Fruit fly (Drosophila melanogaster) Kc167 (cell line): ENCODE measurements around the gene CG15514.

ENCODE experiments used
- Myc ChIP-seq: fragments of >200 bp; optimal IDR thresholded peaks from 2 replicates; lab custom pipeline; 2017; ENCODE audit warnings: missing external identifiers
- Sin3A ChIP-seq: fragments of >200 bp; optimal IDR thresholded peaks from 2 replicates; lab custom pipeline; 2018; ENCODE audit warnings: missing external identifiers
- h ChIP-seq: fragments of >200 bp; optimal IDR thresholded peaks from 3 replicates; lab custom pipeline; 2018; ENCODE audit warnings: missing external identifiers
- insv ChIP-seq: fragments of >200 bp; optimal IDR thresholded peaks from 3 replicates; lab custom pipeline; 2018; ENCODE audit warnings: missing external identifiers
- psq ChIP-seq: fragments of >200 bp; optimal IDR thresholded peaks from 2 replicates; lab custom pipeline; 2017; ENCODE audit warnings: missing external identifiers
- ttk ChIP-seq: sonication (Bioruptor generic); optimal IDR thresholded peaks from 2 replicates; lab custom pipeline; 2017; ENCODE audit warnings: missing external identifiers

The CG15514 gene

DNA sequence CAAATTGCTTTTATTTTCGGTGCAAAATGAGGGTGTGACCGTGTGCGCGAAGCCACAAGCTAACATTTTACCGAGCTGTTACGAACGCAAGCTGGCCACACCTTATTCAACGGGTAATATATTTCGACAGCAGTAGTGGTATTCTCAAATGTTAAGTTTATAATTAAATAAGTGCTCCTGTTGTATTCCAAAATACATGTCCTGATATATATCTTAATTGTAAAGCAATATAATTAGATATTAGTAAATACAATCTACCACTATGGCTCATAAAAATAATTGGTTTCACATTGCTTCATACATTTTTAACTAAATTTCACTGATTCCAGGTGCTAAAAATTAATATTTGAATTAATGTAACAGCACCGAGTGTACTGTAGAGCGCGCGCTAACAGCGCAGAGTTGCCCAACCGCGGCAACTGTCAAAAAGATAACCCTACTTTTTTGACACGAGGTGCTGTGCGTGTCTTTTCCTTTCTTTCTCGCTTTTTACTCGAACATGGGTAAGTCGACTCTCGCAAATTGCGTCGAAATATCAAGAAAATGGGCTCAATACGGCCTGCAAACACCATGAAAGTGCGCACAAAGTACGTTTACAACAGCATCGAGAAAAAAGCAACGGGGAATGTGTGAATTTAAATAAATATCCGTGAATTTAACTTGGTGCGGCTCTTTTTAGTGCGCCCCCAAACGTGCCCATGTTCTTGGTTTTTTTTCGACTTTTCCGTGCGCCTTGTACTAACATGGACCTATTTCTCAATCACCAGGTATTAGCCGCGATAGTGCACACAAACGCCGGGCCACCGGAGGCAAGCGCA is at the start of gene CG15514, which contains the start of gene RpS8:
Gene CG15514 (minus strand): TSS at position 63 of the 818 bp plus-strand sequence.
Gene RpS8 (plus strand): TSS at position 151 of the 818 bp plus-strand sequence.
- TF ChIP-seq ttk (lab: Kevin White, UChicago) (no peak), psq (lab: Kevin White, UChicago) (no peak), Sin3A (lab: Kevin White, UChicago) (no peak), insv (lab: Kevin White, UChicago) (no peak), Myc (lab: Kevin White, UChicago) (no peak), h (lab: Kevin White, UChicago) (no peak)

DNA sequence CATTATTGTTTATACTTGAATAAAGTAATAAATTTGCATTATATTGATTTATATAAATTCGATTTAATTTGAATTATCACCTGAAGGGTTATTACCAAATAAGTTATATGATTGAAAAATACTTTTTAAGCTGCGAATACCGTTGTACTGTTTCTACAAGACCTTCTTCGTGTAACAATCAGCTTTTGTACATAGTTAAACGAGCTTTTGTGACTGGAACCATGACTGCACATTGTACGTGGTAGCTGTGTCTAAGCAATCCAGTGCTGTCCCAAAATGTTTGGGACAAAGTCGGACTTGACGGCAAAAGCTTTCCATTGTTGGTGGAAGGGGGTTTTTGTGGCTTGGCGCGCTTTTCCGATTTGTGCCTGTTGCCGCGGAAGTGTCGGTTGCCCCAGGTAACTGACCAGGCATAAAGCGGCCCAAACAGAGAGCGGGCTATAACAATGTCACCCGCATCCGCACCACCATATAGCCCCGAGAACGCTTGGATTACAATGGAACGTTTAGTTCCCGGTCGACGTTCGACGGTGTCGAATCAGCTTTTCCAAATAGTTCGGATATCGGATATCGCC is 46.4 kb upstream of the CG15514 start, which contains the start of gene CG31036:
Gene CG31036 (plus strand): TSS at position 507 of the 575 bp plus-strand sequence.
- no peak for TF ChIP-seq h (lab: Kevin White, UChicago)
- TF ChIP-seq Myc (lab: Kevin White, UChicago): no peak
- TF ChIP-seq psq (lab: Kevin White, UChicago): no peak
- no peak for TF ChIP-seq ttk (lab: Kevin White, UChicago)
- TF ChIP-seq Sin3A (lab: Kevin White, UChicago): no peak
- TF ChIP-seq insv (lab: Kevin White, UChicago): no peak

DNA sequence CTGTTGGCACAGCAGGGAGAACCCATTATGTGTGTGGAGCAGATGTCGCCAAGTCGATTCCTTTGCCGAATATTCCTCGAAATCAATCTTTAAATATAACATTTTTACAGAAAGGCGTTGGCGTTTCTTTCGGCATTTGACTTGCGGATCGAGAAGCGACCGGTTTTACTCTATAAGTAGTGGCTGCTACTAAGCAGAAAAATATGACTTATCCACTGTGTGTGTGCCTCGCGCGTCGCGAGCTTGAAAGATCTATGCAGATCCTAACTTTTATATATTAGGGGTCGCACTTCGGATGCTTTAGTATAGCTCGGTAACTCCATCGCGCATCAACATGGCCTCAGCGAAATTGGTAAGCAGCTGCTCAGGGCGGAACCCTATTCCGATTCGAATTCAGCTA is 43.9 kb upstream of the CG15514 start, which contains the start of gene CG15515:
Gene CG15515 (plus strand): TSS at position 301 of the 400 bp plus-strand sequence.
- TF ChIP-seq psq (lab: Kevin White, UChicago): no peak
- no peak for TF ChIP-seq Myc (lab: Kevin White, UChicago)
- TF ChIP-seq insv (lab: Kevin White, UChicago): no peak
- no peak for TF ChIP-seq h (lab: Kevin White, UChicago)
- no peak for TF ChIP-seq ttk (lab: Kevin White, UChicago)
- no peak for TF ChIP-seq Sin3A (lab: Kevin White, UChicago)

DNA sequence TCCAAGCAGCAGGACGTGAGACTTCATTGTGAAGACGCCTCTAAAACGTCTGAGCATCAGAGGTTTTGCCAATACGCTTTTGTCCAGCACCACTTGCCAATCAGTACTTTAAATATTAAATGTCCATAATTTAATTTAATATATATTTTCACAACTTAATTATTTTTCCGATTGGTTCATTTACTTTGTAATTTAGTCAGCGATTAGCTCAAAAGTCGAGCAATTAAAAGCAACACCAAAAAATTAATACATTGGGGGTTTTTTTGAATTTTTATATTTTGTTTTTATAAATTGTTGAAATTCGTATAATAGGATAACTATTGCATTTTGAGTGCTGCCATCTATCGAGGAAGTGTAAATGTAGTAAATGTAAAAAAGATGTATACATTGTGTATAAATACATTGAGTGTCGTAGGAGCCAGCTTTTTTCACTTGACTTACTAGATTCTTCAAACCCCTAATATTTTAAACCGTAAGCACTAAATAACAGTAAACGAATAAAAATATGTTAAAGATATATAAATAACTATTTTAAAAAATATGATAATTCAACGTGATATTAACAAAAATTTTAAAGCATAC is 42.6 kb upstream of the CG15514 start, which contains the start of gene CG15517:
Gene CG15517 (minus strand): TSS at position 51 of the 582 bp plus-strand sequence.
- TF ChIP-seq ttk (lab: Kevin White, UChicago): no peak
- no peak for TF ChIP-seq Myc (lab: Kevin White, UChicago)
- no peak for TF ChIP-seq h (lab: Kevin White, UChicago)
- TF ChIP-seq Sin3A (lab: Kevin White, UChicago): no peak
- no peak for TF ChIP-seq psq (lab: Kevin White, UChicago)
- no peak for TF ChIP-seq insv (lab: Kevin White, UChicago)

DNA sequence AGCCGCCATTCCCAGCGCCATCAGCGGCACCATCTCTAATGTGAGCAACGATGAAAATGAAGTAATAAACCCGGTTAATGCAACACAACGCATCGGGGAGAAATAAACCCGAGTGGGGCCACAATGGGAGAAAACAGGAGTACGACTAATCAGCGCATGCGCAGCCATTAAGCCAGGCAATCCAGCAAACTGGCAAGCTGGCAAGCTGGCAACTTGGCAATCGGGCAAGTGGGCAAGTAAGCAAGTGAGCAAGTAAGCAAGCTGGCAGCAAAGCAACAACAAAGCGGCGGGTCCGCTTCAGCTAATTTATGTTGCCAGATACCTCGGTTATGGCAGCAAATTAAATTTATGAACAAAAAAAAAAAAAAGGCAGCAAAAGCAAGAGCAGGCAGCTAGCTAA is 38.3 kb upstream of the CG15514 start:
- no peak for TF ChIP-seq insv (lab: Kevin White, UChicago)
- TF ChIP-seq h (lab: Kevin White, UChicago): no peak
- no peak for TF ChIP-seq ttk (lab: Kevin White, UChicago)
- no peak for TF ChIP-seq Sin3A (lab: Kevin White, UChicago)
- no peak for TF ChIP-seq psq (lab: Kevin White, UChicago)

DNA sequence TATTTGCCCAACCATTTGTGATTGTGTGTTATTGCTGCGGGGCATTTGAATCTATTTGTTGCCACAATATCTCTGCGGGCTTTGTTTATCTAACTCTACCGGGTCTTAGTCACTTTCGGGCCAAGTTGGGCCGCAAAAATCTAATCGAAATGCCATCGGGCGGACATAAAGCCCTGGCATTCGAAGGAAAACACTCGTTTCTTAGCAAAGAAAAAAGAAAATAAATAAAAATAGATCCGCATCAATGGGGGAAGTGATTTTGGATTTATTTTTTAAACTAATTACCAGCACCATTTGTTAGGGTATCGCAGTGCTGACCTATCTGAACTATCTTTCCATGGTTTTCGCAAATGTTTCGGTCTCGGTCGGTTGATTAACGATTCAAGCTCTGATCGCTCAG is 37.3 kb upstream of the CG15514 start:
- TF ChIP-seq Sin3A (lab: Kevin White, UChicago): no peak
- TF ChIP-seq Myc (lab: Kevin White, UChicago): no peak
- TF ChIP-seq h (lab: Kevin White, UChicago): no peak
- no peak for TF ChIP-seq insv (lab: Kevin White, UChicago)
- no peak for TF ChIP-seq ttk (lab: Kevin White, UChicago)

DNA sequence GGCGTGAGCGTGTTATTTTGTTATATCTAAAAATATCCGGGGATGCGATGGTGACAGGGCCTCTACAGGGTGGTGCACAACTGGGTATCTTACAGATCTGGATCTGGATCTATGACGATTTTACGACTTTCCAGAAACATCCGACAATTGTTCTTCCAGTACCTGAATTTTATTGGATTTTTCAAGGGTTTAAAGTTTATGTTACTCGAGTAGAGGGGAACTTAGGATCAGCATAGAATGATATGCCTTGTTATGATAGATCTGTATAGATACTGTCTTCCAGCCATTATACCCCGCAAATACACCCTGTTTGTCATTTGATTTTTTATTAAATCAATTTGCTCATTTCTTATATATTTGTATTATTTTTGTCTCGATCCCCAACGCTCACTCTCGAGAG is 33.1 kb upstream of the CG15514 start:
- TF ChIP-seq Sin3A (lab: Kevin White, UChicago): no peak

DNA sequence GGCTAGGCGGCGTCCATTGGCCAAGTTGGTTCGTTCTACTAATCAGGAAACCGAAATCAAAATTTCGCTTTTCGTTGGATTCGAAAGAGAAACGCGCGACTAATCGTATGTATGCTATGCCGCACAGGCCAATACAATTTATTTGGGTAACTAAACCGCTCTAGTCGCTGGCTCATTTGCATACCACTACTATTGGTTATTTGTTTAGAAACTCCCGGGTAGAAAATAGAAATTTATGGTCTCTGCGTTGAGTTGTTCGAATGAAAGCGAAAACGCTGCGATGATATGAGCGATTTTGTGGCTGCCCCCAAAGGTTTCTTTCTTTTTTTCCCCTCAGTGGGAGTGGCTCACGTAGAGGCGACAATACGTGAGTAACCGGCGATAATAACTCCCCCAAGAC is 31.7 kb upstream of the CG15514 start:
- TF ChIP-seq Sin3A (lab: Kevin White, UChicago): no peak
- no peak for TF ChIP-seq psq (lab: Kevin White, UChicago)
- TF ChIP-seq Myc (lab: Kevin White, UChicago): no peak
- no peak for TF ChIP-seq ttk (lab: Kevin White, UChicago)
- no peak for TF ChIP-seq h (lab: Kevin White, UChicago)
- TF ChIP-seq insv (lab: Kevin White, UChicago): no peak

DNA sequence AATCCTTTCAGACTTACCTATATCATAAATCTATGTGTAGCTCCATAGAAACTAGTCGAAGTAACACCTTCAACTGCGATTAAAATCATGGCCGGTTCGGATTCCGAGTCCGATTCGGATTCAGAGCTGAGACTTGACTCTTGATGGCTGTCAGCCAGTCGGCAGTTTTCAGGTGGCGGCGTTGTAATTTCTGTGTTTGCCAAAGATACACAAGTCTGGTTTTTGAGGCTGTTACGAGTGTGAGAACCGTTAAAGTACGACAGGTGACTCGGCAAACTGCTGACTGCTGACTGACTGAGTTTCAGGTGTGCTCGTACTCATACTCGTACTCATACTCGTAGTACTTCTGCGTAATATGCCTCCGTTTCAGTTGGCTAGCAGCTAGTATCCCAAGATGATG is 29.9 kb upstream of the CG15514 start:
- no peak for TF ChIP-seq ttk (lab: Kevin White, UChicago)

DNA sequence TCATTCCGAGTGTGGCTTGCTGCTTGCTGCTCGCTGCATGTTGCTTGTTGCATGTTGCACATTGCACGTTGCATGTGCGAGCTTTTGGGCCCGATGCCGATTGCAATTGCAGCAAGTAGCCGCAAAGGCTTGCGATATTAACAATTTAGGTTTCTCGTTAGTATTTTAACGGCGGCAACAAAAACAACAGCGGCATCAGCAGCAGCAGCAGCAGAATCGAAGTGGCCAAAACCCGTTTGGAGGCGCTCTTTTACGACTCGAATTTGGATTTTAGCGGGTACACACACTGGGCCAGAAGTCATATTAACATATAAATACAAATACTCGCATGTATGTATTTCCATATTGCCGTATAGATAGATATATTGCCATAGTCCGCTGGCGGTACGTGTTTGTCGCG is 19.0 kb upstream of the CG15514 start:
- no peak for TF ChIP-seq Sin3A (lab: Kevin White, UChicago)
- TF ChIP-seq ttk (lab: Kevin White, UChicago): no peak
- no peak for TF ChIP-seq insv (lab: Kevin White, UChicago)
- no peak for TF ChIP-seq h (lab: Kevin White, UChicago)
- TF ChIP-seq Myc (lab: Kevin White, UChicago): no peak
- TF ChIP-seq psq (lab: Kevin White, UChicago): no peak

DNA sequence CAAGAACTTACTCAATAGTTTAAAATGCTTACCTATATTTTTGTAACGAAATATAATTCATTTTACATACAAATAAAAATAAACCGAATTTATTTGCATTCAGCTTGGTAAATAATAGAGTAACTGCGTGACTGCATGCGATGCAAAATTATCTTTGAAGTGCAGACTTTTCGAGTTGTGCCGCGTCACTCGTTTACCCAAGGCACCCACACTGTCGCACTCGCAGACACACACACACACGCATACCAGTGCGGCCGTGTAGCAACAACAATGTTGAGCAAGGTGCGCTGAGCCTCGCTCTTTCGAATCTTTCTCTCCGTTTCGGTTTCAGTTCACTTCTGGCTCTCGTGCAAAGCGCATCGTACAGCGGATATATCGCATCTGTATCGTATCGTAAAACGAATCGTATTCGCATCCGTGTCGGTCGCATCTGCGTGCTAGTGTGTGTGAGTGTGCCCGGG is 15.5 kb upstream of the CG15514 start, which contains the start of gene CG31038:
Gene CG31038 (plus strand): TSS at position 327 of the 461 bp plus-strand sequence.
- TF ChIP-seq psq (lab: Kevin White, UChicago) (no peak), ttk (lab: Kevin White, UChicago) (no peak), Sin3A (lab: Kevin White, UChicago) (no peak), Myc (lab: Kevin White, UChicago) (no peak), insv (lab: Kevin White, UChicago) (no peak), h (lab: Kevin White, UChicago) (no peak)
